Worm (Caenorhabditis elegans): ENCODE data around the gene str-246.

Gene str-246

ce11 chrIII:11046549-11046948, 31.0 kb upstream of the str-246 start:
- no peak for TF ChIP-seq ceh-13 (GFP tag; optimal IDR thresholded peaks at IDR 0.05)
- TF ChIP-seq scrt-1 (GFP tag; IDR thresholded peaks at IDR 0.05) = no peak
- no peak for TF ChIP-seq hnd-1 (tag; optimal IDR thresholded peaks at IDR 0.05)
- no peak for TF ChIP-seq tbx-11 (GFP tag; IDR thresholded peaks at IDR 0.05)
- TF ChIP-seq aly-1 (tag; optimal IDR thresholded peaks at IDR 0.05) = no peak
- TF ChIP-seq hmg-4 (GFP tag; optimal IDR thresholded peaks at IDR 0.05) = no peak
- no peak for TF ChIP-seq F13C5.2 (tag; optimal IDR thresholded peaks at IDR 0.05)
- TF ChIP-seq tbx-37 (GFP tag; conservative IDR thresholded peaks at IDR 0.05) = no peak
- no peak for TF ChIP-seq tra-4 (tag; optimal IDR thresholded peaks at IDR 0.05)

ce11 chrIII:11050658-11051118, 26.8 kb upstream of the str-246 start:
- TF ChIP-seq B0310.2 (tag; optimal IDR thresholded peaks at IDR 0.05) (no peak), ceh-13 (GFP tag; optimal IDR thresholded peaks at IDR 0.05) (no peak), ceh-36 (tag; optimal IDR thresholded peaks at IDR 0.05) (no peak), hmbx-1 (tag; optimal IDR thresholded peaks at IDR 0.05) (no peak), sea-1 (GFP tag; conservative IDR thresholded peaks at IDR 0.05) (no peak), scrt-1 (GFP tag; IDR thresholded peaks at IDR 0.05) (no peak), hmg-4 (GFP tag; optimal IDR thresholded peaks at IDR 0.05) (no peak), tra-4 (tag; optimal IDR thresholded peaks at IDR 0.05) (no peak), hnd-1 (tag; optimal IDR thresholded peaks at IDR 0.05) (no peak), ama-1 (optimal IDR thresholded peaks at IDR 0.05) (no peak), tbx-37 (GFP tag; conservative IDR thresholded peaks at IDR 0.05) (no peak), aly-1 (tag; optimal IDR thresholded peaks at IDR 0.05) (no peak), F13C5.2 (tag; optimal IDR thresholded peaks at IDR 0.05) (no peak), flt-1 (GFP tag; IDR thresholded peaks at IDR 0.05) (no peak)

ce11 chrIII:11053603-11054002, 23.9 kb upstream of the str-246 start:
- TF ChIP-seq hmbx-1 (tag; optimal IDR thresholded peaks at IDR 0.05) (no peak), ets-7 (tag; optimal IDR thresholded peaks at IDR 0.05) (no peak), F13C5.2 (tag; optimal IDR thresholded peaks at IDR 0.05) (no peak), hnd-1 (tag; optimal IDR thresholded peaks at IDR 0.05) (no peak), tbx-11 (GFP tag; IDR thresholded peaks at IDR 0.05) (no peak), sea-1 (GFP tag; conservative IDR thresholded peaks at IDR 0.05) (no peak), ceh-13 (GFP tag; optimal IDR thresholded peaks at IDR 0.05) (no peak), flt-1 (GFP tag; IDR thresholded peaks at IDR 0.05) (no peak), tbx-37 (GFP tag; conservative IDR thresholded peaks at IDR 0.05) (no peak), ceh-36 (tag; optimal IDR thresholded peaks at IDR 0.05) (no peak), hmg-4 (GFP tag; optimal IDR thresholded peaks at IDR 0.05) (no peak), pes-1 (GFP tag; IDR thresholded peaks at IDR 0.05) (no peak)

ce11 chrIII:11054032-11054431, 23.5 kb upstream of the str-246 start:
- TF ChIP-seq scrt-1 (GFP tag; IDR thresholded peaks at IDR 0.05) (no peak), ama-1 (optimal IDR thresholded peaks at IDR 0.05) (no peak), tra-4 (tag; optimal IDR thresholded peaks at IDR 0.05) (no peak), B0310.2 (tag; optimal IDR thresholded peaks at IDR 0.05) (no peak), aly-1 (tag; optimal IDR thresholded peaks at IDR 0.05) (no peak), ets-7 (tag; optimal IDR thresholded peaks at IDR 0.05) (no peak), sea-1 (GFP tag; conservative IDR thresholded peaks at IDR 0.05) (no peak)

ce11 chrIII:11054532-11055265, 22.8 kb upstream of the str-246 start:
- no peak for TF ChIP-seq tra-4 (tag; optimal IDR thresholded peaks at IDR 0.05)
- TF ChIP-seq tbx-37 (GFP tag; conservative IDR thresholded peaks at IDR 0.05) = no peak
- no peak for TF ChIP-seq hmg-4 (GFP tag; optimal IDR thresholded peaks at IDR 0.05)
- no peak for TF ChIP-seq B0310.2 (tag; optimal IDR thresholded peaks at IDR 0.05)
- no peak for TF ChIP-seq ets-7 (tag; optimal IDR thresholded peaks at IDR 0.05)
- TF ChIP-seq ceh-13 (GFP tag; optimal IDR thresholded peaks at IDR 0.05) = no peak
- TF ChIP-seq hnd-1 (tag; optimal IDR thresholded peaks at IDR 0.05) = no peak
- no peak for TF ChIP-seq scrt-1 (GFP tag; IDR thresholded peaks at IDR 0.05)
- TF ChIP-seq sea-1 (GFP tag; conservative IDR thresholded peaks at IDR 0.05) = no peak
- TF ChIP-seq ama-1 (optimal IDR thresholded peaks at IDR 0.05) = no peak
- no peak for TF ChIP-seq hmbx-1 (tag; optimal IDR thresholded peaks at IDR 0.05)

- TF ChIP-seq F13C5.2 (tag; optimal IDR thresholded peaks at IDR 0.05) (no peak), tra-4 (tag; optimal IDR thresholded peaks at IDR 0.05) (no peak), hmbx-1 (tag; optimal IDR thresholded peaks at IDR 0.05) (no peak), ets-7 (tag; optimal IDR thresholded peaks at IDR 0.05) (no peak), tbx-11 (GFP tag; IDR thresholded peaks at IDR 0.05) (no peak), ceh-36 (tag; optimal IDR thresholded peaks at IDR 0.05) (no peak)
Measured at ce11 chrIII:11059775-11060174, 17.7 kb upstream of the str-246 start.

- TF ChIP-seq hmbx-1 (tag; optimal IDR thresholded peaks at IDR 0.05) (no peak), F13C5.2 (tag; optimal IDR thresholded peaks at IDR 0.05) (peak; percentile 52)
Measured at ce11 chrIII:11063259-11063658, 14.2 kb upstream of the str-246 start, which contains the start of gene rsa-2. Gene rsa-2, plus strand, starts transcription at chrIII:11063479.

- TF ChIP-seq flt-1 (GFP tag; IDR thresholded peaks at IDR 0.05) (no peak), hmbx-1 (tag; optimal IDR thresholded peaks at IDR 0.05) (no peak), sea-1 (GFP tag; conservative IDR thresholded peaks at IDR 0.05) (no peak), ceh-13 (GFP tag; optimal IDR thresholded peaks at IDR 0.05) (no peak), tbx-37 (GFP tag; conservative IDR thresholded peaks at IDR 0.05) (no peak), B0310.2 (tag; optimal IDR thresholded peaks at IDR 0.05) (no peak), F13C5.2 (tag; optimal IDR thresholded peaks at IDR 0.05) (no peak), tbx-11 (GFP tag; IDR thresholded peaks at IDR 0.05) (no peak), ceh-36 (tag; optimal IDR thresholded peaks at IDR 0.05) (no peak), ets-7 (tag; optimal IDR thresholded peaks at IDR 0.05) (no peak)
Measured at ce11 chrIII:11064576-11064975, 12.9 kb upstream of the str-246 start.
